Fruit fly (Drosophila melanogaster) Kc167 (cell line): ENCODE results near the gene SecCl.

Experiments
- Myc ChIP-seq: fragments of >200 bp; optimal IDR thresholded peaks from 2 replicates; lab custom pipeline; 2017; ENCODE audit warnings: missing external identifiers
- Sin3A ChIP-seq: fragments of >200 bp; optimal IDR thresholded peaks from 2 replicates; lab custom pipeline; 2018; ENCODE audit warnings: missing external identifiers
- h ChIP-seq: fragments of >200 bp; optimal IDR thresholded peaks from 3 replicates; lab custom pipeline; 2018; ENCODE audit warnings: missing external identifiers
- insv ChIP-seq: fragments of >200 bp; optimal IDR thresholded peaks from 3 replicates; lab custom pipeline; 2018; ENCODE audit warnings: missing external identifiers
- psq ChIP-seq: fragments of >200 bp; optimal IDR thresholded peaks from 2 replicates; lab custom pipeline; 2017; ENCODE audit warnings: missing external identifiers

dm6 chr3L:17420610-17421194 lies 49.2 kb upstream of the SecCl start:
- TF ChIP-seq h (no peak), insv (lab: Kevin White, UChicago) (no peak), Myc (lab: Kevin White, UChicago) (no peak), Sin3A (lab: Kevin White, UChicago) (no peak), psq (lab: Kevin White, UChicago) (no peak)
